Fruit fly (Drosophila melanogaster) whole organism, embryonic: ENCODE measurements around the gene CG10254.

ENCODE experiments used
- Abd-B ChIP-seq: fragments of 200-800 bp; sonication (Bioruptor generic); optimal IDR thresholded peaks from 2 replicates; lab custom pipeline; 2018; ENCODE audit warnings: missing biosample characterization, mild to moderate bottlenecking, missing genetic modification characterization, moderate library complexity
- Antp ChIP-seq: fragments of 200-800 bp; sonication (Bioruptor generic); optimal IDR thresholded peaks from 3 replicates; lab custom pipeline; 2016; ENCODE audit warnings: missing biosample characterization, missing genetic modification characterization
- CG11456 ChIP-seq: fragments of 200-800 bp; sonication (Bioruptor generic); IDR thresholded peaks from 3 replicates; pipeline ENCODE4 v1.3.6; 2022; ENCODE audit warnings: missing biosample characterization, missing genetic modification characterization
- CG1233 ChIP-seq: fragments of 200-800 bp; sonication (Bioruptor generic); optimal IDR thresholded peaks from 4 replicates; lab custom pipeline; 2018; ENCODE audit warnings: missing biosample characterization, mild to moderate bottlenecking, missing genetic modification characterization
- CG14710 ChIP-seq: fragments of 200-800 bp; sonication (Bioruptor generic); optimal IDR thresholded peaks from 3 replicates; lab custom pipeline; 2019; ENCODE audit warnings: missing biosample characterization, mild to moderate bottlenecking, missing genetic modification characterization, moderate library complexity
- CG1603 ChIP-seq: fragments of 200-800 bp; sonication (Bioruptor generic); optimal IDR thresholded peaks from 2 replicates; lab custom pipeline; 2019; ENCODE audit warnings: missing biosample characterization, mild to moderate bottlenecking, missing genetic modification characterization, moderate library complexity
- CG18619 ChIP-seq: fragments of 200-800 bp; sonication (Bioruptor generic); optimal IDR thresholded peaks from 3 replicates; lab custom pipeline; 2017; ENCODE audit warnings: missing biosample characterization, mild to moderate bottlenecking, missing genetic modification characterization
- CG2202 ChIP-seq: fragments of 200-800 bp; sonication (Bioruptor generic); optimal IDR thresholded peaks from 2 replicates; lab custom pipeline; 2018; ENCODE audit warnings: missing biosample characterization, mild to moderate bottlenecking, missing genetic modification characterization
- CG31224 ChIP-seq: fragments of 200-800 bp; sonication (Bioruptor generic); IDR thresholded peaks from 2 replicates; pipeline ENCODE4 v1.3.6; 2022; ENCODE audit warnings: missing biosample characterization, missing genetic modification characterization
- CG32767 ChIP-seq: fragments of 200-800 bp; sonication (Bioruptor generic); IDR thresholded peaks from 2 replicates; pipeline ENCODE4 v1.3.6; 2022; ENCODE audit warnings: missing biosample characterization, missing genetic modification characterization
- CG34422 ChIP-seq: fragments of 200-800 bp; sonication (Bioruptor generic); IDR thresholded peaks from 3 replicates; pipeline ENCODE4 v1.3.6; 2022; ENCODE audit warnings: missing biosample characterization, missing genetic modification characterization
- CG3847 ChIP-seq: fragments of 200-800 bp; sonication (Bioruptor generic); IDR thresholded peaks from 2 replicates; pipeline ENCODE4 v1.3.6; 2022; ENCODE audit warnings: missing biosample characterization, missing genetic modification characterization
- CG5245 ChIP-seq: fragments of 200-800 bp; sonication (Bioruptor generic); optimal IDR thresholded peaks from 3 replicates; lab custom pipeline; 2016; ENCODE audit warnings: missing biosample characterization, missing genetic modification characterization
- CG6689 ChIP-seq: fragments of 200-800 bp; sonication (Bioruptor generic); IDR thresholded peaks from 2 replicates; pipeline ENCODE4 v1.3.6; 2022; ENCODE audit warnings: missing biosample characterization, missing genetic modification characterization
- CG7928 ChIP-seq: fragments of 200-800 bp; sonication (Bioruptor generic); optimal IDR thresholded peaks from 2 replicates; lab custom pipeline; 2017; ENCODE audit warnings: missing biosample characterization, mild to moderate bottlenecking, missing genetic modification characterization
- CG9727 ChIP-seq: fragments of 200-800 bp; sonication (Bioruptor generic); optimal IDR thresholded peaks from 3 replicates; lab custom pipeline; 2017; ENCODE audit warnings: missing biosample characterization, mild to moderate bottlenecking, missing genetic modification characterization
- Camta ChIP-seq: fragments of 200-800 bp; sonication (Bioruptor generic); optimal IDR thresholded peaks from 2 replicates; lab custom pipeline; 2016; ENCODE audit warnings: missing biosample characterization, missing genetic modification characterization
- Chrac-16 ChIP-seq: fragments of 200-800 bp; sonication (Bioruptor generic); optimal IDR thresholded peaks from 3 replicates; lab custom pipeline; 2016; ENCODE audit warnings: missing biosample characterization, missing genetic modification characterization
- Dll ChIP-seq: fragments of 200-800 bp; sonication (Bioruptor generic); IDR thresholded peaks from 4 replicates; pipeline ENCODE4 v1.3.6; 2022; ENCODE audit warnings: missing biosample characterization, missing genetic modification characterization; ENCODE audit not compliant: partially characterized antibody
- E2f2 ChIP-seq: fragments of 200-800 bp; sonication (Bioruptor generic); IDR thresholded peaks from 2 replicates; pipeline ENCODE4 v1.3.6; 2022; ENCODE audit warnings: missing biosample characterization, missing genetic modification characterization
- Eip74EF ChIP-seq, 2 experiments: fragments of 200-800 bp in 1 of 2; fragments of >200 bp in 1 of 2; sonication (Bioruptor generic) in 1 of 2; optimal IDR thresholded peaks; 2 replicates each; lab custom pipeline; 2017 to 2019; ENCODE audit warnings: missing biosample characterization in 2 of 2, missing genetic modification characterization in 2 of 2, mild to moderate bottlenecking in 1 of 2, moderate library complexity in 1 of 2
- Elba2 ChIP-seq: fragments of 200-800 bp; sonication (Bioruptor generic); optimal IDR thresholded peaks from 3 replicates; lab custom pipeline; 2016; ENCODE audit warnings: missing biosample characterization, missing genetic modification characterization
- Ets65A ChIP-seq: fragments of 200-800 bp; sonication (Bioruptor generic); peaks from one replicate; lab custom pipeline; 2016; ENCODE audit warnings: missing biosample characterization, missing genetic modification characterization
- H2.0 ChIP-seq: fragments of 200-800 bp; sonication (Bioruptor generic); IDR thresholded peaks from 2 replicates; pipeline ENCODE4 v1.3.6; 2022; ENCODE audit warnings: missing biosample characterization, missing genetic modification characterization
- Hsf ChIP-seq: fragments of 200-800 bp; sonication (Bioruptor generic); optimal IDR thresholded peaks from 3 replicates; lab custom pipeline; 2016; ENCODE audit warnings: missing biosample characterization, missing genetic modification characterization
- NFAT ChIP-seq: fragments of 200-800 bp; sonication (Bioruptor generic); IDR thresholded peaks from 2 replicates; pipeline ENCODE4 v1.3.6; 2022; ENCODE audit warnings: missing biosample characterization, missing genetic modification characterization
- NK7.1 ChIP-seq: fragments of 200-800 bp; sonication (Bioruptor generic); optimal IDR thresholded peaks from 3 replicates; lab custom pipeline; 2016; ENCODE audit warnings: missing biosample characterization, missing genetic modification characterization
- Nf-YC ChIP-seq: fragments of 200-800 bp; optimal IDR thresholded peaks from 3 replicates; lab custom pipeline; 2019; ENCODE audit warnings: missing biosample characterization, mild to moderate bottlenecking, missing genetic modification characterization, moderate library complexity
- Rx ChIP-seq: fragments of 200-800 bp; sonication (Bioruptor generic); IDR thresholded peaks from 2 replicates; pipeline ENCODE4 v1.3.6; 2022; ENCODE audit warnings: missing biosample characterization, missing genetic modification characterization
- Stat92E ChIP-seq, 3 experiments: fragments of >200 bp in 2 of 3; fragments of 200-800 bp in 1 of 3; sonication (Bioruptor generic) in 1 of 3; optimal IDR thresholded peaks; 2 replicates each; lab custom pipeline; 2017 to 2019; ENCODE audit warnings: missing biosample characterization in 3 of 3, missing genetic modification characterization in 3 of 3, mild to moderate bottlenecking in 1 of 3, moderate library complexity in 1 of 3
- Tbp ChIP-seq: fragments of >200 bp; optimal IDR thresholded peaks from 2 replicates; lab custom pipeline; 2018; ENCODE audit warnings: missing biosample characterization, missing genetic modification characterization
- br ChIP-seq: fragments of >200 bp; optimal IDR thresholded peaks from 2 replicates; lab custom pipeline; 2017
- crol ChIP-seq: fragments of 200-800 bp; sonication (Bioruptor generic); IDR thresholded peaks from 2 replicates; pipeline ENCODE4 v1.3.6; 2022; ENCODE audit warnings: missing biosample characterization, missing genetic modification characterization
- dpn ChIP-seq, 2 experiments: fragments of 200-800 bp; sonication (Bioruptor generic); optimal IDR thresholded peaks; 3 replicates each; lab custom pipeline; 2016; ENCODE audit warnings: missing biosample characterization in 2 of 2, missing genetic modification characterization in 2 of 2
- fru ChIP-seq: fragments of >200 bp; optimal IDR thresholded peaks from 2 replicates; lab custom pipeline; 2017
- gcm2 ChIP-seq: fragments of 200-800 bp; sonication (Bioruptor generic); optimal IDR thresholded peaks from 2 replicates; lab custom pipeline; 2016; ENCODE audit warnings: missing biosample characterization, missing genetic modification characterization
- gem ChIP-seq: fragments of 200-800 bp; sonication (Bioruptor generic); optimal IDR thresholded peaks from 2 replicates; lab custom pipeline; 2019; ENCODE audit warnings: missing biosample characterization, mild to moderate bottlenecking, missing genetic modification characterization, moderate library complexity
- hb ChIP-seq: fragments of 200-800 bp; sonication (Bioruptor generic); IDR thresholded peaks from 3 replicates; pipeline ENCODE4 v1.3.6; 2022; ENCODE audit warnings: missing biosample characterization, missing genetic modification characterization; ENCODE audit not compliant: partially characterized antibody
- hkb ChIP-seq, 2 experiments: fragments of 200-800 bp in 1 of 2; fragments of >200 bp in 1 of 2; sonication (Bioruptor generic) in 1 of 2; IDR thresholded peaks in 1 of 2; optimal IDR thresholded peaks in 1 of 2; 2 replicates each; pipeline versions ENCODE4 v1.3.6 to Lab custom; 2017 to 2022; ENCODE audit warnings: missing biosample characterization in 1 of 2, missing genetic modification characterization in 1 of 2
- ken ChIP-seq: fragments of 200-800 bp; sonication (Bioruptor generic); IDR thresholded peaks from 3 replicates; pipeline ENCODE4 v1.3.6; 2022; ENCODE audit warnings: missing biosample characterization, missing genetic modification characterization
- kni ChIP-seq: fragments of 200-800 bp; sonication (Bioruptor generic); optimal IDR thresholded peaks from 3 replicates; lab custom pipeline; 2017; ENCODE audit warnings: mild to moderate bottlenecking, missing biosample characterization, missing genetic modification reagents, missing genetic modification characterization
- lilli ChIP-seq: fragments of 200-800 bp; sonication (Bioruptor generic); optimal IDR thresholded peaks from 3 replicates; lab custom pipeline; 2016; ENCODE audit warnings: missing biosample characterization, missing genetic modification characterization
- nmo ChIP-seq: fragments of 200-800 bp; sonication (Bioruptor generic); optimal IDR thresholded peaks from 2 replicates; lab custom pipeline; 2018; ENCODE audit warnings: missing biosample characterization, mild to moderate bottlenecking, missing genetic modification characterization, moderate library complexity
- pzg ChIP-seq: fragments of 200-800 bp; sonication (Bioruptor generic); optimal IDR thresholded peaks from 3 replicates; lab custom pipeline; 2018; ENCODE audit warnings: missing biosample characterization, mild to moderate bottlenecking, missing genetic modification characterization, moderate library complexity
- ro ChIP-seq: fragments of 200-800 bp; sonication (Bioruptor generic); IDR thresholded peaks from 2 replicates; pipeline ENCODE4 v1.3.6; 2022; ENCODE audit warnings: missing biosample characterization, missing genetic modification characterization
- slou ChIP-seq: fragments of 200-800 bp; sonication (Bioruptor generic); optimal IDR thresholded peaks from 3 replicates; lab custom pipeline; 2016; ENCODE audit warnings: missing biosample characterization, missing genetic modification characterization
- sna ChIP-seq: fragments of 200-800 bp; sonication (Bioruptor generic); IDR thresholded peaks from 2 replicates; pipeline ENCODE4 v1.3.6; 2022; ENCODE audit warnings: missing biosample characterization, missing genetic modification characterization; ENCODE audit not compliant: partially characterized antibody
- tup ChIP-seq: fragments of 200-800 bp; sonication (Bioruptor generic); optimal IDR thresholded peaks from 2 replicates; lab custom pipeline; 2016; ENCODE audit warnings: missing biosample characterization, mild to moderate bottlenecking, missing genetic modification characterization, moderate library complexity
- unc-4 ChIP-seq: fragments of 200-800 bp; sonication (Bioruptor generic); IDR thresholded peaks from 2 replicates; pipeline ENCODE4 v1.3.6; 2022; ENCODE audit warnings: missing biosample characterization, missing genetic modification characterization; ENCODE audit not compliant: partially characterized antibody
- wek ChIP-seq: fragments of 200-800 bp; sonication (Bioruptor generic); optimal IDR thresholded peaks from 3 replicates; lab custom pipeline; 2018; ENCODE audit warnings: missing biosample characterization, mild to moderate bottlenecking, missing genetic modification characterization, moderate library complexity
- zen2 ChIP-seq: fragments of 200-800 bp; sonication (Bioruptor generic); IDR thresholded peaks from 3 replicates; pipeline ENCODE4 v1.3.6; 2022; ENCODE audit warnings: missing biosample characterization, missing genetic modification characterization; ENCODE audit not compliant: partially characterized antibody

The CG10254 gene

DNA sequence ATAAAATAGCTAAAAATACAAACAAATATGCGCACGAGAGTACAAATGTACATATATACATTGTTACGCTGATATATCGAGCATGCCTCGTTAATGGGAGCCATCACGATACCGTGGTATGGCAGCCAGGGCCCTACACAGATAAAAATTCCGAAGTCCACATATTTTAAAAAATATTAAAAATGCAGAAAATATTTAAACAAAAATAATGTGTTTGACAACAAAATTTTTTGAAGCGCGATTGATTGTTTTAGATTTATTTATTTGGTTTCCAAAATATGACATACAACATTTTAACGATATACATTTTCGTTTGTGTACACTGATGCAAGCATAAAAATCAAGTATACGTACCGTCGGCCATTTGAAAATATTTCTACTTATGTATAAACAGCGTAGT, 32.0 kb upstream of the CG10254 start (continued):
- TF ChIP-seq CG7928 (GFP tag; lab: Kevin White, UChicago) = peak; percentile 55
- TF ChIP-seq zen2 (GFP tag; lab: Robert Waterston, UW) = no peak
- TF ChIP-seq Chrac-16 = peak; percentile 56
- TF ChIP-seq CG32767 = 0 out of 2 replicates have a peak, but pooled peaks have one; percentile 18
- peak; percentile 35 for TF ChIP-seq Nf-YC (tag; lab: Kevin White, UChicago)
- TF ChIP-seq tup (GFP tag; lab: Kevin White, UChicago) = peak; percentile 40
- peak; percentile 70 for TF ChIP-seq CG1233 (GFP tag; lab: Kevin White, UChicago)
- no peak for TF ChIP-seq fru (lab: Kevin White, UChicago)
- peak; percentile 76 for TF ChIP-seq CG18619 (GFP tag; lab: Kevin White, UChicago)
- no peak for TF ChIP-seq Elba2 (GFP tag; lab: Kevin White, UChicago)
- TF ChIP-seq hkb (optimal IDR thresholded peaks at IDR 0.05; lab: Kevin White, UChicago) = no peak
- TF ChIP-seq hkb (GFP tag; IDR thresholded peaks at IDR 0.05; lab: Robert Waterston, UW) = peak; percentile 89
- TF ChIP-seq sna (GFP tag; lab: Robert Waterston, UW) = no peak
- TF ChIP-seq crol (GFP tag; lab: Robert Waterston, UW) = no peak
- peak; percentile 56; the same call in 1 of the 2 replicates for TF ChIP-seq E2f2
- TF ChIP-seq wek (GFP tag; lab: Kevin White, UChicago) = no peak
- peak; percentile 58 for TF ChIP-seq Abd-B (GFP tag; lab: Kevin White, UChicago)
- peak; percentile 42 for TF ChIP-seq NK7.1 (GFP tag; lab: Kevin White, UChicago)
- TF ChIP-seq CG14710 (tag; lab: Kevin White, UChicago) = peak; percentile 35
- TF ChIP-seq CG5245 (GFP tag; lab: Kevin White, UChicago) = peak; percentile 22
- TF ChIP-seq CG1603 = peak; percentile 51
- TF ChIP-seq Camta (GFP tag; lab: Kevin White, UChicago) = peak; percentile 57
- peak; percentile 75; the same call in 2 of the 3 replicates for TF ChIP-seq CG11456
- TF ChIP-seq Dll (GFP tag; lab: Robert Waterston, UW) = no peak
- no peak for TF ChIP-seq ro (GFP tag; lab: Robert Waterston, UW)
- TF ChIP-seq unc-4 = no peak
- TF ChIP-seq Rx (GFP tag; lab: Robert Waterston, UW) = peak; percentile 57
- TF ChIP-seq CG6689 (GFP tag; lab: Robert Waterston, UW) = peak; percentile 75
- TF ChIP-seq slou (GFP tag; lab: Kevin White, UChicago) = peak; percentile 71
- TF ChIP-seq pzg (GFP tag; lab: Kevin White, UChicago) = no peak
- TF ChIP-seq gcm2 (GFP tag; lab: Kevin White, UChicago) = peak; percentile 54
- TF ChIP-seq br = no peak
- no peak; the same call in 2 of the 3 replicates for TF ChIP-seq CG34422 (GFP tag; lab: Robert Waterston, UW)
- TF ChIP-seq hb (GFP tag; lab: Robert Waterston, UW) = no peak
- TF ChIP-seq kni (GFP tag; lab: Kevin White, UChicago) = no peak
- peak; percentile 88 for TF ChIP-seq gem (tag; lab: Kevin White, UChicago)
- peak; percentile 74 for TF ChIP-seq Hsf (GFP tag; lab: Kevin White, UChicago)
- TF ChIP-seq H2.0 = peak; percentile 80
- TF ChIP-seq Stat92E (GFP tag; optimal IDR thresholded peaks at IDR 0.05; lab: Kevin White, UChicago) = no peak
- peak; percentile 85 for TF ChIP-seq CG9727 (GFP tag; lab: Kevin White, UChicago)
- TF ChIP-seq ken (GFP tag; lab: Robert Waterston, UW) = peak; percentile 64; the same call in 1 of the 3 replicates
- TF ChIP-seq Ets65A (GFP tag; lab: Kevin White, UChicago) = peak; percentile 76
- peak; percentile 49 for TF ChIP-seq Antp (GFP tag; lab: Kevin White, UChicago)
- no peak for TF ChIP-seq CG2202
- peak; percentile 65 to 73 for TF ChIP-seq dpn (GFP tag; optimal IDR thresholded peaks at IDR 0.05; lab: Kevin White, UChicago)
- peak in 1 of 2 experiments; percentile 50 for TF ChIP-seq Eip74EF (GFP tag; optimal IDR thresholded peaks at IDR 0.05; lab: Kevin White, UChicago)
- peak; percentile 71 for TF ChIP-seq NFAT
- TF ChIP-seq lilli = peak; percentile 93
- TF ChIP-seq nmo (GFP tag; lab: Kevin White, UChicago) = peak; percentile 71
- no peak for TF ChIP-seq Tbp (GFP tag; lab: Kevin White, UChicago)
- TF ChIP-seq CG31224 (GFP tag; lab: Robert Waterston, UW) = peak; percentile 78
- TF ChIP-seq CG3847 = peak; percentile 76
